Worm (Caenorhabditis elegans) whole organism, late embryonic: ENCODE data around the gene srt-13.

Source experiments
- Y22D7AL.16 ChIP-seq: sonication (generic microtip); optimal IDR thresholded peaks from 2 replicates; lab custom pipeline; 2016; ENCODE audit warnings: missing genetic modification characterization, missing compliant biosample characterization
- ceh-22 ChIP-seq: sonication (generic microtip); optimal IDR thresholded peaks from 2 replicates; lab custom pipeline; 2017; ENCODE audit warnings: missing biosample characterization, missing genetic modification characterization
- ceh-31 ChIP-seq: sonication (generic microtip); optimal IDR thresholded peaks from 2 replicates; lab custom pipeline; 2016; ENCODE audit warnings: missing genetic modification characterization, missing compliant biosample characterization
- ceh-34 ChIP-seq: sonication (generic microtip); optimal IDR thresholded peaks from 2 replicates; lab custom pipeline; 2016; ENCODE audit warnings: mild to moderate bottlenecking, missing genetic modification characterization, missing compliant biosample characterization
- ceh-45 ChIP-seq: fragments of 200-800 bp; sonication (Bioruptor generic); IDR thresholded peaks from 2 replicates; pipeline ENCODE4 v1.3.6; 2022; ENCODE audit warnings: missing genetic modification reagents, missing genetic modification characterization, missing compliant biosample characterization
- dmd-4 ChIP-seq: sonication (generic microtip); optimal IDR thresholded peaks from 2 replicates; lab custom pipeline; 2016; ENCODE audit warnings: borderline replicate concordance, missing genetic modification characterization, missing compliant biosample characterization
- fkh-10 ChIP-seq: fragments of 150-350 bp; optimal IDR thresholded peaks from 2 replicates; lab custom pipeline; 2014; ENCODE audit warnings: missing biosample characterization, missing genetic modification reagents, missing genetic modification characterization
- pqm-1 ChIP-seq: sonication (generic microtip); optimal IDR thresholded peaks from 2 replicates; lab custom pipeline; 2016; ENCODE audit warnings: missing genetic modification characterization, missing compliant biosample characterization

ce11 chrV:4219342-4219741, 30.6 kb downstream of the srt-13 start, which contains the start of gene nlp-9:
- no peak for TF ChIP-seq ceh-31 (tag; lab: Kevin White, UChicago)
- TF ChIP-seq fkh-10 (GFP tag; lab: Kevin White, UChicago): no peak
- TF ChIP-seq ceh-22 (tag; lab: Kevin White, UChicago): no peak
- TF ChIP-seq ceh-34: no peak
- no peak for TF ChIP-seq dmd-4
- TF ChIP-seq Y22D7AL.16: no peak
- no peak for TF ChIP-seq ceh-45 (GFP tag; lab: Robert Waterston, UW)
- no peak for TF ChIP-seq pqm-1
